Worm (Caenorhabditis elegans) whole organism, L4 larva: Measurements from ENCODE around the gene F41G4.7.
A peak's percentile ranks its signal among the peaks of the same experiment; 100 is the strongest.

ENCODE experiments used
- F10B5.3 ChIP-seq: sonication (generic microtip); optimal IDR thresholded peaks from 2 replicates; lab custom pipeline; 2016; ENCODE audit warnings: mild to moderate bottlenecking, missing genetic modification characterization, missing compliant biosample characterization
- F26F4.8 ChIP-seq: fragments of 200-800 bp; sonication (Bioruptor generic); conservative IDR thresholded peaks from 2 replicates; pipeline ENCODE4 v1.3.6; 2022; ENCODE audit warnings: missing genetic modification characterization, missing compliant biosample characterization
- F37D6.2 ChIP-seq: sonication (generic microtip); optimal IDR thresholded peaks from 2 replicates; lab custom pipeline; 2016; ENCODE audit warnings: mild to moderate bottlenecking, missing genetic modification characterization, missing compliant biosample characterization
- F44E2.7 ChIP-seq: fragments of 200-800 bp; sonication (Bioruptor generic); IDR thresholded peaks from 2 replicates; pipeline ENCODE4 v2.1.2; 2022; ENCODE audit warnings: missing genetic modification characterization, missing compliant biosample characterization
- F49E8.2 ChIP-seq: sonication (generic microtip); optimal IDR thresholded peaks from 2 replicates; lab custom pipeline; 2016; ENCODE audit warnings: missing compliant biosample characterization, mild to moderate bottlenecking, missing genetic modification characterization, borderline replicate concordance
- R02D3.7 ChIP-seq: fragments of 150-350 bp; sonication (generic microtip); optimal IDR thresholded peaks from 3 replicates; lab custom pipeline; 2014; ENCODE audit warnings: missing biosample characterization, missing genetic modification characterization
- T20F7.1 ChIP-seq: fragments of 200-800 bp; sonication (Bioruptor generic); optimal IDR thresholded peaks from 2 replicates; lab custom pipeline; 2018; ENCODE audit warnings: mild to moderate bottlenecking, missing genetic modification characterization, missing compliant biosample characterization
- Y105C5A.15 ChIP-seq: fragments of 200-800 bp; sonication (Bioruptor generic); IDR thresholded peaks from 2 replicates; pipeline ENCODE4 v1.3.6; 2022; ENCODE audit warnings: missing genetic modification characterization, missing compliant biosample characterization
- Y5F2A.4 ChIP-seq: fragments of 200-800 bp; sonication (Bioruptor generic); optimal IDR thresholded peaks from 2 replicates; lab custom pipeline; 2018; ENCODE audit warnings: mild to moderate bottlenecking, missing genetic modification characterization, missing compliant biosample characterization
- ZK546.5 ChIP-seq, 2 experiments: sonication (generic microtip); optimal IDR thresholded peaks; 2 replicates each; lab custom pipeline; 2017; ENCODE audit warnings: missing biosample characterization in 2 of 2, missing genetic modification characterization in 2 of 2
- aly-2 ChIP-seq: sonication (generic microtip); optimal IDR thresholded peaks from 2 replicates; lab custom pipeline; 2018; ENCODE audit warnings: missing biosample characterization, missing genetic modification characterization
- ama-1 ChIP-seq: fragments of 150-350 bp; optimal IDR thresholded peaks from 2 replicates; lab custom pipeline; 2014; ENCODE audit warnings: inconsistent platforms, mixed read lengths
- arid-1 ChIP-seq: fragments of 200-800 bp; sonication (Bioruptor generic); conservative IDR thresholded peaks from 2 replicates; pipeline ENCODE4 v1.3.6; 2022; ENCODE audit warnings: missing genetic modification reagents, missing genetic modification characterization, missing compliant biosample characterization
- attf-4 ChIP-seq: sonication (generic microtip); optimal IDR thresholded peaks from 3 replicates; lab custom pipeline; 2017; ENCODE audit warnings: missing biosample characterization, missing genetic modification characterization
- ceh-20 ChIP-seq: fragments of 200-800 bp; sonication (Bioruptor generic); IDR thresholded peaks from 2 replicates; pipeline ENCODE4 v1.3.6; 2022; ENCODE audit warnings: missing genetic modification reagents, missing genetic modification characterization, missing compliant biosample characterization
- ceh-28 ChIP-seq: fragments of 150-350 bp; optimal IDR thresholded peaks from 2 replicates; lab custom pipeline; 2014; ENCODE audit warnings: missing biosample characterization, missing genetic modification reagents, missing genetic modification characterization
- ceh-82 ChIP-seq: sonication (generic microtip); optimal IDR thresholded peaks from 2 replicates; lab custom pipeline; 2017; ENCODE audit warnings: missing biosample characterization, missing genetic modification characterization
- cey-2 ChIP-seq: sonication (generic microtip); optimal IDR thresholded peaks from 3 replicates; lab custom pipeline; 2017; ENCODE audit warnings: missing genetic modification characterization, mild to moderate bottlenecking, missing compliant biosample characterization, antibody characterized with exemption, borderline replicate concordance; ENCODE audit not compliant: insufficient read depth
- daf-8 ChIP-seq: fragments of 200-800 bp; sonication (Bioruptor generic); IDR thresholded peaks from 2 replicates; pipeline ENCODE4 v1.3.6; 2022; ENCODE audit warnings: missing genetic modification characterization, missing compliant biosample characterization
- dmd-6 ChIP-seq: fragments of 200-800 bp; sonication (Bioruptor generic); IDR thresholded peaks from 2 replicates; pipeline ENCODE4 v1.3.6; 2022; ENCODE audit warnings: missing genetic modification reagents, missing genetic modification characterization, missing compliant biosample characterization
- dmd-9 ChIP-seq: fragments of 200-800 bp; sonication (Bioruptor generic); IDR thresholded peaks from 2 replicates; pipeline ENCODE4 v1.3.6; 2022; ENCODE audit warnings: missing genetic modification reagents, missing genetic modification characterization, missing compliant biosample characterization
- fkh-10 ChIP-seq: fragments of 150-350 bp; optimal IDR thresholded peaks from 2 replicates; lab custom pipeline; 2014; ENCODE audit warnings: missing biosample characterization, missing genetic modification reagents, missing genetic modification characterization
- fos-1 ChIP-seq: fragments of 150-350 bp; optimal IDR thresholded peaks from 2 replicates; lab custom pipeline; 2014; ENCODE audit warnings: missing biosample characterization, missing genetic modification characterization
- gei-8 ChIP-seq: fragments of 200-800 bp; sonication (Bioruptor generic); optimal IDR thresholded peaks from 2 replicates; lab custom pipeline; 2018; ENCODE audit warnings: mild to moderate bottlenecking, missing genetic modification characterization, missing compliant biosample characterization
- hlh-11 ChIP-seq: fragments of 200-800 bp; sonication (Bioruptor generic); optimal IDR thresholded peaks from 2 replicates; lab custom pipeline; 2018; ENCODE audit warnings: mild to moderate bottlenecking, missing genetic modification characterization, missing compliant biosample characterization
- hmg-1.1 ChIP-seq: fragments of 200-800 bp; sonication (Bioruptor generic); IDR thresholded peaks from 2 replicates; pipeline ENCODE4 v1.3.6; 2022; ENCODE audit warnings: missing genetic modification reagents, missing genetic modification characterization, missing compliant biosample characterization
- jun-1 ChIP-seq: fragments of 150-350 bp; optimal IDR thresholded peaks from 2 replicates; lab custom pipeline; 2014; ENCODE audit warnings: missing biosample characterization, missing genetic modification reagents, missing genetic modification characterization
- lim-7 ChIP-seq: fragments of 200-800 bp; sonication (Bioruptor generic); IDR thresholded peaks from 2 replicates; pipeline ENCODE4 v1.3.6; 2022; ENCODE audit warnings: missing genetic modification characterization, missing compliant biosample characterization
- lin-29 ChIP-seq: fragments of 200-800 bp; sonication (Bioruptor generic); IDR thresholded peaks from 2 replicates; pipeline ENCODE4 v1.3.6; 2022; ENCODE audit warnings: missing genetic modification reagents, missing genetic modification characterization, missing compliant biosample characterization
- lin-38 ChIP-seq: fragments of 200-800 bp; sonication (Bioruptor generic); IDR thresholded peaks from 2 replicates; pipeline ENCODE4 v1.3.6; 2022; ENCODE audit warnings: missing genetic modification reagents, missing genetic modification characterization, missing compliant biosample characterization
- lir-3 ChIP-seq: sonication (generic microtip); optimal IDR thresholded peaks from 2 replicates; lab custom pipeline; 2016; ENCODE audit warnings: mild to moderate bottlenecking, missing genetic modification characterization, missing compliant biosample characterization
- lsy-2 ChIP-seq, 2 experiments: fragments of 150-350 bp in 1 of 2; sonication (generic microtip) in 1 of 2; optimal IDR thresholded peaks; 2 replicates each; lab custom pipeline; 2014 to 2017; ENCODE audit warnings: missing biosample characterization in 2 of 2, missing genetic modification characterization in 2 of 2
- mdl-1 ChIP-seq, 2 experiments: fragments of 150-350 bp in 1 of 2; sonication (generic microtip) in 1 of 2; optimal IDR thresholded peaks; 2 replicates each; lab custom pipeline; 2014 to 2017; ENCODE audit warnings: missing biosample characterization in 2 of 2, missing genetic modification characterization in 2 of 2
- mes-2 ChIP-seq: sonication (generic microtip); optimal IDR thresholded peaks from 2 replicates; lab custom pipeline; 2016; ENCODE audit warnings: missing genotype, mild to moderate bottlenecking, missing genetic modification characterization, missing compliant biosample characterization; ENCODE audit not compliant: poor library complexity, severe bottlenecking
- mxl-2 ChIP-seq: fragments of 200-800 bp; sonication (Bioruptor generic); conservative IDR thresholded peaks from 2 replicates; pipeline ENCODE4 v1.3.6; 2022; ENCODE audit warnings: missing genetic modification reagents, missing genetic modification characterization, missing compliant biosample characterization
- mxl-3 ChIP-seq: fragments of 200-800 bp; sonication (Bioruptor generic); optimal IDR thresholded peaks from 2 replicates; lab custom pipeline; 2018; ENCODE audit warnings: mild to moderate bottlenecking, missing genetic modification characterization, missing compliant biosample characterization
- nhr-10 ChIP-seq: fragments of 150-350 bp; optimal IDR thresholded peaks from 2 replicates; lab custom pipeline; 2014; ENCODE audit warnings: missing biosample characterization, missing genetic modification characterization
- nhr-237 ChIP-seq: sonication (generic microtip); optimal IDR thresholded peaks from 2 replicates; lab custom pipeline; 2017; ENCODE audit warnings: missing biosample characterization, missing genetic modification characterization
- nhr-25 ChIP-seq: sonication (generic microtip); optimal IDR thresholded peaks from 2 replicates; lab custom pipeline; 2017; ENCODE audit warnings: missing genetic modification characterization, mild to moderate bottlenecking, missing compliant biosample characterization, antibody characterized with exemption, moderate library complexity, borderline replicate concordance; ENCODE audit not compliant: insufficient read depth
- nhr-48 ChIP-seq: sonication (generic microtip); optimal IDR thresholded peaks from 2 replicates; lab custom pipeline; 2016; ENCODE audit warnings: mild to moderate bottlenecking, missing genetic modification characterization, missing compliant biosample characterization
- nhr-6 ChIP-seq: fragments of 150-350 bp; optimal IDR thresholded peaks from 2 replicates; lab custom pipeline; 2014; ENCODE audit warnings: missing biosample characterization, missing genetic modification characterization
- nhr-76 ChIP-seq: fragments of 150-350 bp; optimal IDR thresholded peaks from 2 replicates; lab custom pipeline; 2014; ENCODE audit warnings: missing biosample characterization, missing genetic modification characterization
- nhr-77 ChIP-seq: fragments of 150-350 bp; optimal IDR thresholded peaks from 2 replicates; lab custom pipeline; 2014; ENCODE audit warnings: missing biosample characterization, missing genetic modification characterization
- pha-4 ChIP-seq, 2 experiments: fragments of 150-350 bp in 1 of 2; fragments of 200-800 bp in 1 of 2; sonication (Bioruptor generic) in 1 of 2; IDR thresholded peaks in 1 of 2; optimal IDR thresholded peaks in 1 of 2; 2 replicates each; pipeline versions ENCODE4 v1.3.6 to Lab custom; 2014 to 2022; ENCODE audit warnings: missing genetic modification characterization in 2 of 2, missing genetic modification reagents in 2 of 2, missing biosample characterization in 1 of 2, missing compliant biosample characterization in 1 of 2
- saeg-2 ChIP-seq: fragments of 200-800 bp; sonication (Bioruptor generic); IDR thresholded peaks from 2 replicates; pipeline ENCODE4 v1.3.6; 2022; ENCODE audit warnings: missing genetic modification reagents, missing genetic modification characterization, missing compliant biosample characterization
- snpc-1.2 ChIP-seq: fragments of 200-800 bp; sonication (Bioruptor generic); IDR thresholded peaks from 2 replicates; pipeline ENCODE4 v1.3.6; 2022; ENCODE audit warnings: missing genetic modification reagents, missing genetic modification characterization, missing compliant biosample characterization
- spr-1 ChIP-seq: sonication (generic microtip); optimal IDR thresholded peaks from 2 replicates; lab custom pipeline; 2016; ENCODE audit warnings: mild to moderate bottlenecking, missing genetic modification characterization, missing compliant biosample characterization
- unc-39 ChIP-seq: sonication (generic microtip); optimal IDR thresholded peaks from 2 replicates; lab custom pipeline; 2017; ENCODE audit warnings: missing biosample characterization, missing genetic modification characterization
- vab-7 ChIP-seq: fragments of 200-800 bp; sonication (Bioruptor generic); IDR thresholded peaks from 2 replicates; pipeline ENCODE4 v1.3.6; 2022; ENCODE audit warnings: missing genetic modification reagents, missing genetic modification characterization, missing compliant biosample characterization
- zip-11 ChIP-seq: fragments of 200-800 bp; sonication (Bioruptor generic); IDR thresholded peaks from 2 replicates; pipeline ENCODE4 v1.3.6; 2022; ENCODE audit warnings: missing genetic modification characterization, missing compliant biosample characterization
- ztf-7 ChIP-seq: fragments of 150-350 bp; optimal IDR thresholded peaks from 2 replicates; lab custom pipeline; 2014; ENCODE audit warnings: missing biosample characterization, missing genetic modification characterization

The F41G4.7 gene

ce11 chrX:16799065-16799663 is 37.0 kb downstream of the F41G4.7 start (continued):
- TF ChIP-seq nhr-77 (tag; lab: Kevin White, UChicago) (no peak), nhr-10 (tag; lab: Kevin White, UChicago) (no peak), mdl-1 (tag; optimal IDR thresholded peaks at IDR 0.05; lab: Kevin White, UChicago) (peak in 1 of 2 experiments; percentile 84), nhr-6 (tag; lab: Kevin White, UChicago) (peak; percentile 67), F37D6.2 (tag; lab: Kevin White, UChicago) (no peak), lsy-2 (tag; optimal IDR thresholded peaks at IDR 0.05; lab: Kevin White, UChicago) (peak in 1 of 2 experiments; percentile 65), lim-7 (GFP tag; lab: Robert Waterston, UW) (no peak), ceh-20 (GFP tag; lab: Robert Waterston, UW) (no peak), lin-29 (GFP tag; lab: Robert Waterston, UW) (no peak), ceh-82 (tag; lab: Kevin White, UChicago) (no peak), dmd-9 (GFP tag; lab: Robert Waterston, UW) (no peak), vab-7 (GFP tag; lab: Robert Waterston, UW) (no peak), snpc-1.2 (GFP tag; lab: Robert Waterston, UW) (no peak), pha-4 (GFP tag; IDR thresholded peaks at IDR 0.05; lab: Robert Waterston, UW) (no peak), pha-4 (tag; optimal IDR thresholded peaks at IDR 0.05; lab: Kevin White, UChicago) (peak; percentile 39), mes-2 (tag; lab: Kevin White, UChicago) (peak; percentile 63), saeg-2 (GFP tag; lab: Robert Waterston, UW) (no peak), jun-1 (tag; lab: Kevin White, UChicago) (no peak), gei-8 (GFP tag; lab: Kevin White, UChicago) (no peak), F49E8.2 (tag; lab: Kevin White, UChicago) (no peak), hlh-11 (tag; lab: Kevin White, UChicago) (peak; percentile 18), nhr-48 (tag; lab: Kevin White, UChicago) (no peak), unc-39 (tag; lab: Kevin White, UChicago) (no peak), daf-8 (GFP tag; lab: Robert Waterston, UW) (no peak), aly-2 (no peak), ztf-7 (tag; lab: Kevin White, UChicago) (no peak), F10B5.3 (tag; lab: Kevin White, UChicago) (no peak), mxl-3 (GFP tag; lab: Kevin White, UChicago) (peak; percentile 81), attf-4 (no peak), zip-11 (GFP tag; lab: Robert Waterston, UW) (no peak), F44E2.7 (GFP tag; lab: Robert Waterston, UW) (no peak), fkh-10 (GFP tag; lab: Kevin White, UChicago) (peak; percentile 51), F26F4.8 (GFP tag; lab: Robert Waterston, UW) (no peak), hmg-1.1 (GFP tag; lab: Robert Waterston, UW) (peak; percentile 72), ceh-28 (tag; lab: Kevin White, UChicago) (no peak), mxl-2 (no peak), Y105C5A.15 (GFP tag; lab: Robert Waterston, UW) (no peak), nhr-237 (tag; lab: Kevin White, UChicago) (no peak), nhr-76 (tag; lab: Kevin White, UChicago) (no peak), spr-1 (peak; percentile 5), lin-38 (GFP tag; lab: Robert Waterston, UW) (no peak), fos-1 (tag; lab: Kevin White, UChicago) (no peak), lir-3 (tag; lab: Kevin White, UChicago) (no peak), dmd-6 (GFP tag; lab: Robert Waterston, UW) (peak; percentile 21; the same call in 1 of the 2 replicates), cey-2 (no peak), ama-1 (lab: Kevin White, UChicago) (no peak), arid-1 (GFP tag; lab: Robert Waterston, UW) (no peak), Y5F2A.4 (GFP tag; lab: Kevin White, UChicago) (no peak), R02D3.7 (tag; lab: Kevin White, UChicago) (no peak), T20F7.1 (no peak), nhr-25 (no peak), ZK546.5 (tag; optimal IDR thresholded peaks at IDR 0.05; lab: Kevin White, UChicago) (no peak)
